Worm (Caenorhabditis elegans) whole organism, L2 larva: Measurements from ENCODE around the gene F46B6.6.

Source experiments
- C34F6.9 ChIP-seq: fragments of 150-350 bp; optimal IDR thresholded peaks from 2 replicates; lab custom pipeline; 2014; ENCODE audit warnings: missing biosample characterization, missing genetic modification characterization
- F13H6.1 ChIP-seq: sonication (generic microtip); optimal IDR thresholded peaks from 2 replicates; lab custom pipeline; 2016; ENCODE audit warnings: missing genetic modification characterization, missing compliant biosample characterization
- R02D3.7 ChIP-seq: fragments of 150-350 bp; optimal IDR thresholded peaks from 2 replicates; lab custom pipeline; 2014; ENCODE audit warnings: missing biosample characterization, missing genetic modification characterization
- ZK546.5 ChIP-seq: sonication (generic microtip); optimal IDR thresholded peaks from 2 replicates; lab custom pipeline; 2017; ENCODE audit warnings: missing biosample characterization, missing genetic modification characterization
- alr-1 ChIP-seq: fragments of 150-350 bp; optimal IDR thresholded peaks from 2 replicates; lab custom pipeline; 2014; ENCODE audit warnings: missing biosample characterization, missing genetic modification characterization
- aly-2 ChIP-seq: fragments of 150-350 bp; optimal IDR thresholded peaks from 2 replicates; lab custom pipeline; 2014; ENCODE audit warnings: missing biosample characterization, missing genetic modification characterization
- ama-1 ChIP-seq: fragments of 150-350 bp; optimal IDR thresholded peaks from 2 replicates; lab custom pipeline; 2018; ENCODE audit warnings: inconsistent platforms
- blmp-1 ChIP-seq: sonication (generic microtip); optimal IDR thresholded peaks from 2 replicates; lab custom pipeline; 2017; ENCODE audit warnings: missing genetic modification characterization, mild to moderate bottlenecking, missing compliant biosample characterization, antibody characterized with exemption, moderate library complexity; ENCODE audit not compliant: insufficient read depth
- ceh-16 ChIP-seq: fragments of 150-350 bp; optimal IDR thresholded peaks from 2 replicates; lab custom pipeline; 2014; ENCODE audit warnings: missing biosample characterization, missing genetic modification characterization
- ceh-82 ChIP-seq: fragments of 150-350 bp; optimal IDR thresholded peaks from 2 replicates; lab custom pipeline; 2014; ENCODE audit warnings: missing biosample characterization, missing genetic modification characterization
- crh-2 ChIP-seq: sonication (generic microtip); optimal IDR thresholded peaks from 2 replicates; lab custom pipeline; 2017; ENCODE audit warnings: missing biosample characterization, missing genetic modification characterization
- dmd-4 ChIP-seq: sonication (generic microtip); optimal IDR thresholded peaks from 2 replicates; lab custom pipeline; 2017; ENCODE audit warnings: missing biosample characterization, missing genetic modification characterization
- elt-1 ChIP-seq: fragments of 150-350 bp; optimal IDR thresholded peaks from 2 replicates; lab custom pipeline; 2014; ENCODE audit warnings: missing biosample characterization, missing genetic modification characterization
- elt-3 ChIP-seq: sonication (generic microtip); optimal IDR thresholded peaks from 2 replicates; lab custom pipeline; 2017; ENCODE audit warnings: missing biosample characterization, missing genetic modification characterization
- fos-1 ChIP-seq: fragments of 150-350 bp; optimal IDR thresholded peaks from 2 replicates; lab custom pipeline; 2014; ENCODE audit warnings: missing biosample characterization, missing genetic modification characterization
- gmeb-1 ChIP-seq: fragments of 150-350 bp; optimal IDR thresholded peaks from 2 replicates; lab custom pipeline; 2014; ENCODE audit warnings: missing biosample characterization, missing genetic modification characterization
- lin-13 ChIP-seq: fragments of 150-350 bp; optimal IDR thresholded peaks from 2 replicates; lab custom pipeline; 2014; ENCODE audit warnings: missing biosample characterization, missing genetic modification reagents, missing genetic modification characterization
- lin-39 ChIP-seq: fragments of 150-350 bp; optimal IDR thresholded peaks from 2 replicates; lab custom pipeline; 2014; ENCODE audit warnings: missing biosample characterization, missing genetic modification reagents, missing genetic modification characterization
- lsy-2 ChIP-seq, 2 experiments: fragments of 150-350 bp in 1 of 2; sonication (generic microtip) in 1 of 2; optimal IDR thresholded peaks; 2 replicates each; lab custom pipeline; 2014 to 2017; ENCODE audit warnings: missing biosample characterization in 2 of 2, missing genetic modification characterization in 2 of 2
- mab-5 ChIP-seq: fragments of 150-350 bp; optimal IDR thresholded peaks from 2 replicates; lab custom pipeline; 2014; ENCODE audit warnings: missing biosample characterization, missing genetic modification characterization
- mbf-1 ChIP-seq: sonication (generic microtip); optimal IDR thresholded peaks from 2 replicates; lab custom pipeline; 2017; ENCODE audit warnings: missing biosample characterization, missing genetic modification characterization
- nhr-10 ChIP-seq: sonication (generic microtip); optimal IDR thresholded peaks from 2 replicates; lab custom pipeline; 2017; ENCODE audit warnings: missing biosample characterization, missing genetic modification characterization
- nhr-11 ChIP-seq: fragments of 150-350 bp; optimal IDR thresholded peaks from 2 replicates; lab custom pipeline; 2014; ENCODE audit warnings: missing biosample characterization, missing genetic modification characterization
- nhr-12 ChIP-seq: fragments of 150-350 bp; optimal IDR thresholded peaks from 2 replicates; lab custom pipeline; 2014; ENCODE audit warnings: missing biosample characterization, missing genetic modification characterization
- nhr-129 ChIP-seq: fragments of 150-350 bp; optimal IDR thresholded peaks from 2 replicates; lab custom pipeline; 2014; ENCODE audit warnings: missing biosample characterization, missing genetic modification characterization
- nhr-21 ChIP-seq: fragments of 150-350 bp; optimal IDR thresholded peaks from 2 replicates; lab custom pipeline; 2014; ENCODE audit warnings: missing biosample characterization, missing genetic modification characterization
- nhr-23 ChIP-seq: fragments of 150-350 bp; optimal IDR thresholded peaks from 2 replicates; lab custom pipeline; 2014; ENCODE audit warnings: missing biosample characterization, missing genetic modification reagents, missing genetic modification characterization
- nhr-237 ChIP-seq: fragments of 150-350 bp; optimal IDR thresholded peaks from 2 replicates; lab custom pipeline; 2014; ENCODE audit warnings: missing biosample characterization, missing genetic modification characterization
- nhr-25 ChIP-seq: fragments of 150-350 bp; sonication (generic microtip); optimal IDR thresholded peaks from 3 replicates; lab custom pipeline; 2014; ENCODE audit warnings: missing biosample characterization, missing genetic modification characterization
- nhr-6 ChIP-seq: fragments of 150-350 bp; optimal IDR thresholded peaks from 2 replicates; lab custom pipeline; 2014; ENCODE audit warnings: missing biosample characterization, missing genetic modification characterization
- nhr-77 ChIP-seq: fragments of 150-350 bp; optimal IDR thresholded peaks from 2 replicates; lab custom pipeline; 2014; ENCODE audit warnings: missing biosample characterization, missing genetic modification characterization
- sem-4 ChIP-seq: fragments of 150-350 bp; optimal IDR thresholded peaks from 2 replicates; lab custom pipeline; 2014; ENCODE audit warnings: missing biosample characterization, missing genetic modification reagents, missing genetic modification characterization
- skn-1 ChIP-seq: sonication (generic microtip); optimal IDR thresholded peaks from 2 replicates; lab custom pipeline; 2017; ENCODE audit warnings: missing biosample characterization, missing genetic modification characterization
- sma-3 ChIP-seq: sonication (generic microtip); optimal IDR thresholded peaks from 2 replicates; lab custom pipeline; 2016; ENCODE audit warnings: missing genetic modification reagents, missing genetic modification characterization, missing compliant biosample characterization
- snpc-4 ChIP-seq: fragments of 150-350 bp; optimal IDR thresholded peaks from 2 replicates; lab custom pipeline; 2014; ENCODE audit warnings: missing biosample characterization, missing genetic modification characterization
- unc-55 ChIP-seq: fragments of 150-350 bp; sonication (generic microtip); optimal IDR thresholded peaks from 3 replicates; lab custom pipeline; 2014; ENCODE audit warnings: missing biosample characterization, missing genetic modification reagents, missing genetic modification characterization
- unc-62 ChIP-seq: fragments of 150-350 bp; optimal IDR thresholded peaks from 2 replicates; lab custom pipeline; 2014; ENCODE audit warnings: missing biosample characterization, missing genetic modification reagents, missing genetic modification characterization
- zag-1 ChIP-seq: fragments of 150-350 bp; optimal IDR thresholded peaks from 2 replicates; lab custom pipeline; 2014; ENCODE audit warnings: missing biosample characterization, missing genetic modification characterization
- ztf-1 ChIP-seq: fragments of 200-800 bp; sonication (Bioruptor generic); conservative IDR thresholded peaks from 2 replicates; pipeline ENCODE4 v1.3.6; 2022; ENCODE audit warnings: missing genetic modification characterization, missing compliant biosample characterization
- ztf-11 ChIP-seq: sonication (generic microtip); optimal IDR thresholded peaks from 2 replicates; lab custom pipeline; 2017; ENCODE audit warnings: missing biosample characterization, missing genetic modification characterization
- ztf-4 ChIP-seq: fragments of 150-350 bp; optimal IDR thresholded peaks from 2 replicates; lab custom pipeline; 2014; ENCODE audit warnings: missing biosample characterization, missing genetic modification characterization

The F46B6.6 gene

DNA sequence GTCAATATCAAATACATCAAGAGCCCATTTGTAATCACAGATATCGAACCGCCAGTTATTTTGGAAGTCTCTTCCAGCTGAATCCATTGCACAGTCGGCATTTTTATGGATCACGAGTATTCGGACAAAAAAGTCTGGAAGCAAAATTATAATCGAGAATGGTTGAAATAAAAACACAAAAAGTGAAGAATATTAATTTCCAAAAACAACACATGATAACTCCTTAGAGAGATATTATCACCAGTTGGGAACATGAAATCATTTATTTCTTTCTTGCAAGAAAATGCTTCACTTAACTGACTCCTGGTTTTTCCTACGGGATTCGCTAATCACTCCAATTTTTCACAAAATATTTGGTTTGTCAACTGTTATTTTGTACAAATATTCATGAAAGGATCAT, 37.5 kb upstream of the F46B6.6 start, which contains the start of gene str-2:
Gene str-2 (minus strand): TSS at position 101 of the 400 bp plus-strand sequence.
- TF ChIP-seq lsy-2 (tag; optimal IDR thresholded peaks at IDR 0.05; lab: Kevin White, UChicago) (no peak), snpc-4 (tag; lab: Kevin White, UChicago) (no peak), mab-5 (no peak), ztf-11 (tag; lab: Kevin White, UChicago) (no peak), nhr-21 (tag; lab: Kevin White, UChicago) (no peak), gmeb-1 (tag; lab: Kevin White, UChicago) (no peak), blmp-1 (tag; lab: Kevin White, UChicago) (no peak), sma-3 (GFP tag; lab: Kevin White, UChicago) (no peak), fos-1 (no peak), nhr-25 (no peak), ztf-4 (tag; lab: Kevin White, UChicago) (no peak), elt-1 (tag; lab: Kevin White, UChicago) (no peak), alr-1 (tag; lab: Kevin White, UChicago) (no peak), ceh-16 (tag; lab: Kevin White, UChicago) (no peak), F13H6.1 (tag; lab: Kevin White, UChicago) (no peak), dmd-4 (no peak)
- TF ChIP-seq, all 48 proteins: peak for 0

DNA sequence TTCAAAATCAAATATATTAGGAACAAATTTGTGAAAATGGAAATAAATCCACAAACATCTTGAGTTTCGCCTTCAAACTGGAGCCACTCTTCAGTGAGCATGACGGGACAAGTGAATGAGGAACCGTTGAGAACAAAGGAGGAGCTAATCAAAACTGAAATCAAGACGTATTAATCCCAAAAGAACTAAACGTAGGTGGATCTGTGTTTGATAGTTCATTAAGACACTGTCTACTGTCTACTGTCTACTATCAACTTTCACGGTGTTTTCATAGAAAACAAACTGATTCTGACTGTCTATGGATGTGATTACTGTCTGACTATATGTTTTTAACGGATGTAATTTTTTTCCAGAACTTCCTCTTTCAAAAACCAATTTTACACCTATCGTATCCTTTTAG, 35.1 kb upstream of the F46B6.6 start, which contains the start of gene str-193:
Gene str-193 (minus strand): TSS at position 101 of the 400 bp plus-strand sequence.
- TF ChIP-seq alr-1 (tag; lab: Kevin White, UChicago) (no peak), nhr-25 (no peak), zag-1 (no peak), ztf-4 (tag; lab: Kevin White, UChicago) (no peak), sem-4 (no peak), lsy-2 (tag; optimal IDR thresholded peaks at IDR 0.05; lab: Kevin White, UChicago) (no peak), nhr-10 (tag; lab: Kevin White, UChicago) (no peak), nhr-11 (no peak), lin-13 (GFP tag; lab: Kevin White, UChicago) (no peak), elt-3 (tag; lab: Kevin White, UChicago) (no peak), aly-2 (tag; lab: Kevin White, UChicago) (no peak), mbf-1 (tag; lab: Kevin White, UChicago) (no peak), ztf-1 (no peak), nhr-77 (no peak), skn-1 (no peak), C34F6.9 (tag; lab: Kevin White, UChicago) (no peak), ZK546.5 (no peak), unc-55 (GFP tag; lab: Kevin White, UChicago) (no peak)

DNA sequence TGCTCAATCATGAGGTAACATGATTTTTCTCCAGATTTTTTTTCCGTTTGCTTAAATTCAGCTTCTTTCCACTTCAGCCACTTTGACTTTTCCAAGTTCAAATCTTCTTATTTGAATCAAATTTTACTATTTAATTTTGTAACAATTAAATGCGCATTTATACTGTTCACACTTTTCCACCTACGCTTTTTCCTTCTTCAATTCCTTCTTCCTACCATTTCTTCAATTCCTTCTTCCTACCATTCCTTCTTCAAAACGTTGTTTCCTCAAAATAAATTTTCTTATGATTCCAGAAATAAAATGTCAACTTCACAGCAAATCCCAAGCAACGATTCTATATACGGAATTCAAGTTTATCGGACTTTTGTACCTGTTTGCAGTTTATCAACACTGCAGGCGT, 29.7 kb upstream of the F46B6.6 start, which contains the start of gene sru-31:
Gene sru-31 (plus strand): TSS at position 301 of the 400 bp plus-strand sequence.
- TF ChIP-seq C34F6.9 (tag; lab: Kevin White, UChicago): no peak
- no peak for TF ChIP-seq lin-39 (tag; lab: Kevin White, UChicago)
- TF ChIP-seq R02D3.7 (tag; lab: Kevin White, UChicago): no peak
- no peak for TF ChIP-seq elt-3 (tag; lab: Kevin White, UChicago)
- TF ChIP-seq nhr-10 (tag; lab: Kevin White, UChicago): no peak
- TF ChIP-seq nhr-12 (tag; lab: Kevin White, UChicago): no peak
- TF ChIP-seq nhr-129 (tag; lab: Kevin White, UChicago): no peak
- no peak for TF ChIP-seq mab-5
- no peak for TF ChIP-seq elt-1 (tag; lab: Kevin White, UChicago)
- TF ChIP-seq aly-2 (tag; lab: Kevin White, UChicago): no peak
- no peak for TF ChIP-seq unc-62 (GFP tag; lab: Kevin White, UChicago)
- no peak for TF ChIP-seq ztf-4 (tag; lab: Kevin White, UChicago)
- TF ChIP-seq nhr-77: no peak
- TF ChIP-seq ceh-82 (tag; lab: Kevin White, UChicago): no peak
- no peak for TF ChIP-seq nhr-237
- no peak for TF ChIP-seq nhr-6 (tag; lab: Kevin White, UChicago)
- TF ChIP-seq crh-2 (tag; lab: Kevin White, UChicago): no peak
- no peak for TF ChIP-seq gmeb-1 (tag; lab: Kevin White, UChicago)
- TF ChIP-seq, all 48 proteins: peak for 0

DNA sequence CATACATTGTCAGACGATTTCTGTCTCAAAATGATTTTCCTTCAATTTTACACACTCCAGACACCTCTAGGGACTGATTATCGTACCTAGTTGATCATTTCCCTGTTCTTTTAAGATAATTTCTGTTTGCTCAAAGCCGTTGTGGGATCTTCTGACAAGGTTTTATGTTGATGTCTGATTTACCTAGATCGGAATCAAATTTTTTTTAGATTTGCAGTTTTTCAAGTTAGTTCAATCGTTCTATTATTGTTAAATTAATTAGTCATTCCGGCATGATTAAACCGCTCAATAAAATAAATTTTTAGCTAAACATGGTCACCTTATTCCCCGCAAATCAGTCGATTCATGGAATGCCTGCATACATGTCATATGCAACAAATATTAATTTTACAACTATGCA, 26.9 kb upstream of the F46B6.6 start, which contains the start of gene sru-30:
Gene sru-30 (plus strand): TSS at position 301 of the 400 bp plus-strand sequence.
- TF ChIP-seq ztf-11 (tag; lab: Kevin White, UChicago): no peak
- TF ChIP-seq aly-2 (tag; lab: Kevin White, UChicago): no peak
- TF ChIP-seq fos-1: no peak
- no peak for TF ChIP-seq ama-1 (lab: Kevin White, UChicago)
- no peak for TF ChIP-seq mbf-1 (tag; lab: Kevin White, UChicago)
- no peak for TF ChIP-seq mab-5
- TF ChIP-seq dmd-4: no peak
- TF ChIP-seq elt-1 (tag; lab: Kevin White, UChicago): no peak
- TF ChIP-seq blmp-1 (tag; lab: Kevin White, UChicago): no peak
- no peak for TF ChIP-seq nhr-23
